Worm (Caenorhabditis elegans) whole organism, L2 larva: Measurements from ENCODE around the gene pigk-1.
A peak's percentile ranks its signal among the peaks of the same experiment; 100 is the strongest.

Source experiments
- C34F6.9 ChIP-seq: fragments of 150-350 bp; optimal IDR thresholded peaks from 2 replicates; lab custom pipeline; 2014; ENCODE audit warnings: missing biosample characterization, missing genetic modification characterization
- F13H6.1 ChIP-seq: sonication (generic microtip); optimal IDR thresholded peaks from 2 replicates; lab custom pipeline; 2016; ENCODE audit warnings: missing genetic modification characterization, missing compliant biosample characterization
- Y55F3AM.14 ChIP-seq: fragments of 200-800 bp; sonication (Bioruptor generic); optimal IDR thresholded peaks from 2 replicates; lab custom pipeline; 2018; ENCODE audit warnings: mild to moderate bottlenecking, missing genetic modification characterization, missing compliant biosample characterization
- ZK546.5 ChIP-seq: sonication (generic microtip); optimal IDR thresholded peaks from 2 replicates; lab custom pipeline; 2017; ENCODE audit warnings: missing biosample characterization, missing genetic modification characterization
- alr-1 ChIP-seq: fragments of 150-350 bp; optimal IDR thresholded peaks from 2 replicates; lab custom pipeline; 2014; ENCODE audit warnings: missing biosample characterization, missing genetic modification characterization
- aly-2 ChIP-seq: fragments of 150-350 bp; optimal IDR thresholded peaks from 2 replicates; lab custom pipeline; 2014; ENCODE audit warnings: missing biosample characterization, missing genetic modification characterization
- ama-1 ChIP-seq: fragments of 150-350 bp; optimal IDR thresholded peaks from 2 replicates; lab custom pipeline; 2018; ENCODE audit warnings: inconsistent platforms
- blmp-1 ChIP-seq: sonication (generic microtip); optimal IDR thresholded peaks from 2 replicates; lab custom pipeline; 2017; ENCODE audit warnings: missing genetic modification characterization, mild to moderate bottlenecking, missing compliant biosample characterization, antibody characterized with exemption, moderate library complexity; ENCODE audit not compliant: insufficient read depth
- ceh-82 ChIP-seq: fragments of 150-350 bp; optimal IDR thresholded peaks from 2 replicates; lab custom pipeline; 2014; ENCODE audit warnings: missing biosample characterization, missing genetic modification characterization
- crh-2 ChIP-seq: sonication (generic microtip); optimal IDR thresholded peaks from 2 replicates; lab custom pipeline; 2017; ENCODE audit warnings: missing biosample characterization, missing genetic modification characterization
- egl-27 ChIP-seq: sonication (generic microtip); optimal IDR thresholded peaks from 3 replicates; lab custom pipeline; 2017; ENCODE audit warnings: missing biosample characterization, missing genetic modification reagents, missing genetic modification characterization
- elt-1 ChIP-seq: fragments of 150-350 bp; optimal IDR thresholded peaks from 2 replicates; lab custom pipeline; 2014; ENCODE audit warnings: missing biosample characterization, missing genetic modification characterization
- elt-3 ChIP-seq: sonication (generic microtip); optimal IDR thresholded peaks from 2 replicates; lab custom pipeline; 2017; ENCODE audit warnings: missing biosample characterization, missing genetic modification characterization
- fos-1 ChIP-seq: fragments of 150-350 bp; optimal IDR thresholded peaks from 2 replicates; lab custom pipeline; 2014; ENCODE audit warnings: missing biosample characterization, missing genetic modification characterization
- gmeb-1 ChIP-seq: fragments of 150-350 bp; optimal IDR thresholded peaks from 2 replicates; lab custom pipeline; 2014; ENCODE audit warnings: missing biosample characterization, missing genetic modification characterization
- lin-11 ChIP-seq: fragments of 150-350 bp; sonication (generic microtip); optimal IDR thresholded peaks from 2 replicates; lab custom pipeline; 2014; ENCODE audit warnings: missing biosample characterization, missing genetic modification characterization, inconsistent platforms, mixed read lengths
- lin-13 ChIP-seq: fragments of 150-350 bp; optimal IDR thresholded peaks from 2 replicates; lab custom pipeline; 2014; ENCODE audit warnings: missing biosample characterization, missing genetic modification reagents, missing genetic modification characterization
- lsy-2 ChIP-seq, 2 experiments: fragments of 150-350 bp in 1 of 2; sonication (generic microtip) in 1 of 2; optimal IDR thresholded peaks; 2 replicates each; lab custom pipeline; 2014 to 2017; ENCODE audit warnings: missing biosample characterization in 2 of 2, missing genetic modification characterization in 2 of 2
- mbf-1 ChIP-seq: sonication (generic microtip); optimal IDR thresholded peaks from 2 replicates; lab custom pipeline; 2017; ENCODE audit warnings: missing biosample characterization, missing genetic modification characterization
- mdl-1 ChIP-seq, 2 experiments: fragments of 150-350 bp in 1 of 2; sonication (generic microtip) in 1 of 2; optimal IDR thresholded peaks; 2 replicates each; lab custom pipeline; 2017; ENCODE audit warnings: missing biosample characterization in 2 of 2, missing genetic modification characterization in 2 of 2
- nhr-11 ChIP-seq: fragments of 150-350 bp; optimal IDR thresholded peaks from 2 replicates; lab custom pipeline; 2014; ENCODE audit warnings: missing biosample characterization, missing genetic modification characterization
- nhr-21 ChIP-seq: fragments of 150-350 bp; optimal IDR thresholded peaks from 2 replicates; lab custom pipeline; 2014; ENCODE audit warnings: missing biosample characterization, missing genetic modification characterization
- nhr-23 ChIP-seq: fragments of 150-350 bp; optimal IDR thresholded peaks from 2 replicates; lab custom pipeline; 2014; ENCODE audit warnings: missing biosample characterization, missing genetic modification reagents, missing genetic modification characterization
- nhr-237 ChIP-seq: fragments of 150-350 bp; optimal IDR thresholded peaks from 2 replicates; lab custom pipeline; 2014; ENCODE audit warnings: missing biosample characterization, missing genetic modification characterization
- nhr-25 ChIP-seq: fragments of 150-350 bp; sonication (generic microtip); optimal IDR thresholded peaks from 3 replicates; lab custom pipeline; 2014; ENCODE audit warnings: missing biosample characterization, missing genetic modification characterization
- nhr-6 ChIP-seq: fragments of 150-350 bp; optimal IDR thresholded peaks from 2 replicates; lab custom pipeline; 2014; ENCODE audit warnings: missing biosample characterization, missing genetic modification characterization
- nhr-77 ChIP-seq: fragments of 150-350 bp; optimal IDR thresholded peaks from 2 replicates; lab custom pipeline; 2014; ENCODE audit warnings: missing biosample characterization, missing genetic modification characterization
- peb-1 ChIP-seq: fragments of 150-350 bp; optimal IDR thresholded peaks from 2 replicates; lab custom pipeline; 2014; ENCODE audit warnings: missing biosample characterization, missing genetic modification characterization
- sem-4 ChIP-seq: fragments of 150-350 bp; optimal IDR thresholded peaks from 2 replicates; lab custom pipeline; 2014; ENCODE audit warnings: missing biosample characterization, missing genetic modification reagents, missing genetic modification characterization
- skn-1 ChIP-seq: sonication (generic microtip); optimal IDR thresholded peaks from 2 replicates; lab custom pipeline; 2017; ENCODE audit warnings: missing biosample characterization, missing genetic modification characterization
- sma-3 ChIP-seq: sonication (generic microtip); optimal IDR thresholded peaks from 2 replicates; lab custom pipeline; 2016; ENCODE audit warnings: missing genetic modification reagents, missing genetic modification characterization, missing compliant biosample characterization
- sma-9 ChIP-seq, 2 experiments: fragments of 150-350 bp in 1 of 2; sonication (generic microtip) in 1 of 2; optimal IDR thresholded peaks; 2 replicates each; lab custom pipeline; 2014 to 2016; ENCODE audit warnings: missing genetic modification characterization in 2 of 2, mild to moderate bottlenecking in 1 of 2, missing biosample characterization in 1 of 2, missing compliant biosample characterization in 1 of 2, missing genetic modification reagents in 1 of 2, moderate library complexity in 1 of 2
- snpc-4 ChIP-seq: fragments of 150-350 bp; optimal IDR thresholded peaks from 2 replicates; lab custom pipeline; 2014; ENCODE audit warnings: missing biosample characterization, missing genetic modification characterization
- unc-39 ChIP-seq: fragments of 150-350 bp; optimal IDR thresholded peaks from 2 replicates; lab custom pipeline; 2014; ENCODE audit warnings: missing biosample characterization, missing genetic modification characterization
- unc-55 ChIP-seq: fragments of 150-350 bp; sonication (generic microtip); optimal IDR thresholded peaks from 3 replicates; lab custom pipeline; 2014; ENCODE audit warnings: missing biosample characterization, missing genetic modification reagents, missing genetic modification characterization
- unc-62 ChIP-seq: fragments of 150-350 bp; optimal IDR thresholded peaks from 2 replicates; lab custom pipeline; 2014; ENCODE audit warnings: missing biosample characterization, missing genetic modification reagents, missing genetic modification characterization
- ztf-4 ChIP-seq: fragments of 150-350 bp; optimal IDR thresholded peaks from 2 replicates; lab custom pipeline; 2014; ENCODE audit warnings: missing biosample characterization, missing genetic modification characterization

The pigk-1 gene

ce11 chrIV:11146962-11147470 is 37.2 kb upstream of the pigk-1 start, which contains the start of gene pigq-1 (continued):
- TF ChIP-seq unc-62 (no peak), ceh-82 (tag; lab: Kevin White, UChicago) (no peak), ama-1 (lab: Kevin White, UChicago) (peak; percentile 14), nhr-77 (tag; lab: Kevin White, UChicago) (no peak), egl-27 (no peak), sma-3 (GFP tag; lab: Kevin White, UChicago) (peak; percentile 46), sem-4 (peak; percentile 21)

- TF ChIP-seq sem-4: no peak
- TF ChIP-seq egl-27: no peak
Observed at ce11 chrIV:11146492-11146891, 36.7 kb upstream of the pigk-1 start.

DNA sequence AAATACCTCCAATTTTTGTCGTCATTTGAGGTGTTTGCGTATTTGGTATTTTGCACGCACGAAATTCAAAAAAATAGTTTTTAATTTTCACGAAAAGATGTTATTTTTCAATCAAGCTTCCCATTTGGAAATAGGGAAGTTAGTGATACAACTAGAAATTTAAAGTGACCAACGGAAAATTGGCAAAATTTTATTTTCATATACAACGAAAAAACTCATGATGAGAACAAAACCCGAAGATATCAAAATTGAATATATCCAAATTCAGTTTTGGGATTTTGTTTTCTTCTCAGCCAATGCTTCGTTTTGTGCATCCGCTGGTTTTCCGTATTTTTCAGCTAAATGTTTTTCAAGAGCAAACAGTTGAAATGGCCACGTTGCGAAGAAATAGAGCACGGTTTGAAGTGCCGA is 36.1 kb upstream of the pigk-1 start:
- TF ChIP-seq nhr-23 (tag; lab: Kevin White, UChicago) (no peak), F13H6.1 (tag; lab: Kevin White, UChicago) (no peak), ztf-4 (tag; lab: Kevin White, UChicago) (no peak), elt-1 (tag; lab: Kevin White, UChicago) (no peak), unc-39 (no peak), ZK546.5 (tag; lab: Kevin White, UChicago) (no peak)
- TF ChIP-seq, all 48 proteins: peak for 0

DNA sequence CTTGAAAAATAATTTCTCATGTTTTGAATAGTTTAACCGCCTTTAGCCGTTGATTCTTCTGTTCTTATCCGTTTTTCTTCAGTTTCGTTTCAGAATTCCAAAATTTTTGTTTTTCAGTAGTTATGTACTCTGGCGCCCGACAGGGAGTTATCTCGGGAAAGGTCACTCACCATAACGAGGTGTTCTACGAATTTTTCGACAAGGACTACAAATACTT is 33.3 kb upstream of the pigk-1 start, which contains the start of gene F01G4.4:
Gene F01G4.4, plus strand, starts transcription at position 118 of the 217 bp plus-strand sequence.
- TF ChIP-seq mdl-1 (tag; optimal IDR thresholded peaks at IDR 0.05; lab: Kevin White, UChicago): no peak
- TF ChIP-seq nhr-6 (tag; lab: Kevin White, UChicago): no peak
- no peak for TF ChIP-seq nhr-237 (tag; lab: Kevin White, UChicago)
- no peak for TF ChIP-seq elt-3 (tag; lab: Kevin White, UChicago)
- no peak for TF ChIP-seq fos-1 (tag; lab: Kevin White, UChicago)
- no peak for TF ChIP-seq Y55F3AM.14 (GFP tag; lab: Kevin White, UChicago)
- TF ChIP-seq aly-2 (tag; lab: Kevin White, UChicago): no peak
- TF ChIP-seq elt-1 (tag; lab: Kevin White, UChicago): no peak
- TF ChIP-seq blmp-1 (tag; lab: Kevin White, UChicago): no peak
- TF ChIP-seq sma-9 (GFP tag; optimal IDR thresholded peaks at IDR 0.05; lab: Kevin White, UChicago): no peak
- TF ChIP-seq sma-9 (tag; optimal IDR thresholded peaks at IDR 0.05; lab: Kevin White, UChicago): no peak
- no peak for TF ChIP-seq gmeb-1
- no peak for TF ChIP-seq nhr-77 (tag; lab: Kevin White, UChicago)
- TF ChIP-seq nhr-23 (tag; lab: Kevin White, UChicago): no peak
- TF ChIP-seq crh-2 (tag; lab: Kevin White, UChicago): no peak
- TF ChIP-seq, all 48 proteins: peak for 0

ce11 chrIV:11142314-11143227 is 32.8 kb upstream of the pigk-1 start, which contains the start of gene skih-2:
skih-2 (minus strand) TSS chrIV:11142364.
- peak; percentile 14 to 80 for TF ChIP-seq lsy-2 (tag; optimal IDR thresholded peaks at IDR 0.05; lab: Kevin White, UChicago)
- TF ChIP-seq unc-55 (GFP tag; lab: Kevin White, UChicago): peak; percentile 78
- TF ChIP-seq skn-1 (tag; lab: Kevin White, UChicago): no peak
- peak; percentile 79 for TF ChIP-seq C34F6.9 (tag; lab: Kevin White, UChicago)
- peak; percentile 29 for TF ChIP-seq lin-13 (GFP tag; lab: Kevin White, UChicago)
- TF ChIP-seq ama-1 (lab: Kevin White, UChicago): no peak
- TF ChIP-seq crh-2 (tag; lab: Kevin White, UChicago): peak; percentile 6
- no peak for TF ChIP-seq sma-3 (GFP tag; lab: Kevin White, UChicago)
- TF ChIP-seq nhr-25 (tag; lab: Kevin White, UChicago): peak; percentile 5
- peak; percentile 92 for TF ChIP-seq gmeb-1

- TF ChIP-seq ztf-4 (tag; lab: Kevin White, UChicago): no peak
- TF ChIP-seq snpc-4: no peak
- no peak for TF ChIP-seq sma-3 (GFP tag; lab: Kevin White, UChicago)
- TF ChIP-seq C34F6.9 (tag; lab: Kevin White, UChicago): no peak
- no peak for TF ChIP-seq mbf-1 (tag; lab: Kevin White, UChicago)
- no peak for TF ChIP-seq lin-11
- TF ChIP-seq nhr-11 (tag; lab: Kevin White, UChicago): no peak
- no peak for TF ChIP-seq sma-9 (GFP tag; optimal IDR thresholded peaks at IDR 0.05; lab: Kevin White, UChicago)
- no peak for TF ChIP-seq sma-9 (tag; optimal IDR thresholded peaks at IDR 0.05; lab: Kevin White, UChicago)
- no peak for TF ChIP-seq peb-1 (tag; lab: Kevin White, UChicago)
- TF ChIP-seq alr-1 (tag; lab: Kevin White, UChicago): no peak
- no peak for TF ChIP-seq nhr-6 (tag; lab: Kevin White, UChicago)
- TF ChIP-seq nhr-21: no peak
Observed at ce11 chrIV:11131268-11131667, 21.4 kb upstream of the pigk-1 start, which contains the start of gene ard-1. ard-1 (plus strand) TSS chrIV:11131279.
